Worm (Caenorhabditis elegans): ENCODE data around the gene F46F2.3.

F46F2.3 gene

DNA sequence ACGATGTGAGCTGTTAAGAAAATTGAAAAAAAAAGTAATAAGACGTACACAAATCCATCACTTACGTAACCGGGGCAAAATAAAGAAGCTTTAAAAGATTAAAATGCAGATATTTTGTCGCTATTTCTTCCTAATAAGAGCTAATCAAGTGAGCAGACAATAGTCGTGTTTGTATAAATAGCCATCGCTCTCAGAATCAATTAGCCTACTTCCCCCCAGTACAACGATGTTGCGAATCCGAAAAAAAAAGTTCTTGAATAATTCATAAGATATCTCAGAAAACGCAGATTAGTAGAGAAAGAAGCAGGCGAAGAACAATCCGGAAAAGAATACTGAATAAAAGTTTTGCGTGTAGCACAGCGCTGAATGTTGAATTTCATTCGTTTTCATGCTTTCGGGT, 44.8 kb downstream of the F46F2.3 start:
- TF ChIP-seq snpc-4 (tag; optimal IDR thresholded peaks at IDR 0.05), result no peak
- no peak for TF ChIP-seq cnd-1 (tag; optimal IDR thresholded peaks at IDR 0.05)
- TF ChIP-seq zip-8 (tag; optimal IDR thresholded peaks at IDR 0.05), result no peak
- TF ChIP-seq unc-39 (tag; optimal IDR thresholded peaks at IDR 0.05), result no peak
- no peak for TF ChIP-seq pha-4 (tag; optimal IDR thresholded peaks at IDR 0.05)
- no peak for TF ChIP-seq ham-2 (GFP tag; optimal IDR thresholded peaks at IDR 0.05)
- TF ChIP-seq nhr-12 (tag; optimal IDR thresholded peaks at IDR 0.05), result no peak
- no peak for TF ChIP-seq ceh-83 (GFP tag; optimal IDR thresholded peaks at IDR 0.05)

ce11 chrX:15213182-15213829, 46.8 kb downstream of the F46F2.3 start, which contains the start of the genes H03A11.13 and famk-1:
TSS of gene H03A11.13 (minus strand) at chrX:15213232.
TSS of gene famk-1 (minus strand) at chrX:15213259.
- TF ChIP-seq mls-2 (tag; optimal IDR thresholded peaks at IDR 0.05) (peak; percentile 19), unc-120 (tag; optimal IDR thresholded peaks at IDR 0.05; ENCODE audit: poor library complexity, severe bottlenecking) (no peak)
